Fruit fly (Drosophila melanogaster) whole organism, embryonic: ENCODE measurements around the gene Obp99a.
A peak's percentile ranks its signal among the peaks of the same experiment; 100 is the strongest.

ENCODE experiments used
- Blimp-1 ChIP-seq: fragments of 200-800 bp; sonication (Bioruptor generic); optimal IDR thresholded peaks from 3 replicates; lab custom pipeline; 2018; ENCODE audit warnings: missing biosample characterization, missing genetic modification characterization, mild to moderate bottlenecking, moderate library complexity, missing genetic modification reagents
- CG1024 ChIP-seq: fragments of 200-800 bp; sonication (Bioruptor generic); IDR thresholded peaks from 2 replicates; pipeline ENCODE4 v1.3.6; 2022; ENCODE audit warnings: missing biosample characterization, missing genetic modification characterization
- CG12155 ChIP-seq: fragments of 200-800 bp; sonication (Bioruptor generic); optimal IDR thresholded peaks from 3 replicates; lab custom pipeline; 2016; ENCODE audit warnings: missing biosample characterization, missing genetic modification characterization
- CG12219 ChIP-seq: fragments of 200-800 bp; sonication (Bioruptor generic); optimal IDR thresholded peaks from 3 replicates; lab custom pipeline; 2018; ENCODE audit warnings: missing biosample characterization, mild to moderate bottlenecking, missing genetic modification characterization
- CG12391 ChIP-seq: fragments of 200-800 bp; sonication (Bioruptor generic); optimal IDR thresholded peaks from 3 replicates; lab custom pipeline; 2018; ENCODE audit warnings: missing biosample characterization, mild to moderate bottlenecking, missing genetic modification characterization, moderate library complexity
- CG13287 ChIP-seq: fragments of 200-800 bp; sonication (Bioruptor generic); IDR thresholded peaks from 2 replicates; pipeline ENCODE4 v1.3.6; 2022; ENCODE audit warnings: missing biosample characterization, missing genetic modification characterization; ENCODE audit not compliant: partially characterized antibody
- CG14965 ChIP-seq: fragments of 200-800 bp; sonication (Bioruptor generic); optimal IDR thresholded peaks from 2 replicates; lab custom pipeline; 2016; ENCODE audit warnings: missing biosample characterization, missing genetic modification characterization, borderline replicate concordance
- CG17612 ChIP-seq: fragments of 200-800 bp; sonication (Bioruptor generic); IDR thresholded peaks from 2 replicates; pipeline ENCODE4 v1.3.6; 2022; ENCODE audit warnings: missing biosample characterization, missing genetic modification characterization
- CG1792 ChIP-seq: fragments of 200-800 bp; sonication (Bioruptor generic); optimal IDR thresholded peaks from 2 replicates; lab custom pipeline; 2016; ENCODE audit warnings: missing biosample characterization, missing genetic modification characterization
- CG18476 ChIP-seq: fragments of 200-800 bp; sonication (Bioruptor generic); optimal IDR thresholded peaks from 2 replicates; lab custom pipeline; 2016; ENCODE audit warnings: missing biosample characterization, mild to moderate bottlenecking, missing genetic modification characterization
- CG2202 ChIP-seq: fragments of 200-800 bp; sonication (Bioruptor generic); optimal IDR thresholded peaks from 2 replicates; lab custom pipeline; 2018; ENCODE audit warnings: missing biosample characterization, mild to moderate bottlenecking, missing genetic modification characterization
- CG2678 ChIP-seq: fragments of 200-800 bp; sonication (Bioruptor generic); optimal IDR thresholded peaks from 3 replicates; lab custom pipeline; 2019; ENCODE audit warnings: missing biosample characterization, mild to moderate bottlenecking, missing genetic modification characterization, moderate library complexity
- CG7839 ChIP-seq: fragments of 200-800 bp; sonication (Bioruptor generic); optimal IDR thresholded peaks from 3 replicates; lab custom pipeline; 2018; ENCODE audit warnings: missing biosample characterization, mild to moderate bottlenecking, missing genetic modification characterization, moderate library complexity
- CG8290 ChIP-seq, 3 experiments: fragments of 200-800 bp; sonication (Bioruptor generic); optimal IDR thresholded peaks; 2 replicates each; lab custom pipeline; 2016 to 2019; ENCODE audit warnings: missing biosample characterization in 3 of 3, missing genetic modification characterization in 3 of 3, mild to moderate bottlenecking in 2 of 3, moderate library complexity in 1 of 3
- CG9797 ChIP-seq: fragments of 200-800 bp; sonication (Bioruptor generic); optimal IDR thresholded peaks from 3 replicates; lab custom pipeline; 2018; ENCODE audit warnings: missing biosample characterization, mild to moderate bottlenecking, missing genetic modification characterization
- CG9817 ChIP-seq: fragments of 200-800 bp; sonication (Bioruptor generic); optimal IDR thresholded peaks from 2 replicates; lab custom pipeline; 2018; ENCODE audit warnings: missing biosample characterization, mild to moderate bottlenecking, missing genetic modification characterization, moderate library complexity
- Dad ChIP-seq: fragments of 200-800 bp; sonication (Bioruptor generic); optimal IDR thresholded peaks from 3 replicates; lab custom pipeline; 2016; ENCODE audit warnings: missing biosample characterization, missing genetic modification characterization
- Dek ChIP-seq: fragments of 200-800 bp; sonication (Bioruptor generic); optimal IDR thresholded peaks from 3 replicates; lab custom pipeline; 2019; ENCODE audit warnings: missing biosample characterization, mild to moderate bottlenecking, missing genetic modification characterization, moderate library complexity
- Dip2 ChIP-seq: fragments of 200-800 bp; sonication (Bioruptor generic); IDR thresholded peaks from 2 replicates; pipeline ENCODE4 v1.3.6; 2022; ENCODE audit warnings: missing biosample characterization, missing genetic modification characterization
- Dip3 ChIP-seq: fragments of 200-800 bp; sonication (Bioruptor generic); optimal IDR thresholded peaks from 3 replicates; lab custom pipeline; 2016; ENCODE audit warnings: missing biosample characterization, missing genetic modification characterization
- ERR ChIP-seq: fragments of 200-800 bp; sonication (Bioruptor generic); optimal IDR thresholded peaks from 2 replicates; lab custom pipeline; 2016; ENCODE audit warnings: missing biosample characterization, missing genetic modification characterization
- Ets65A ChIP-seq: fragments of 200-800 bp; sonication (Bioruptor generic); peaks from one replicate; lab custom pipeline; 2016; ENCODE audit warnings: missing biosample characterization, missing genetic modification characterization
- Fer1 ChIP-seq: fragments of 200-800 bp; sonication (Bioruptor generic); optimal IDR thresholded peaks from 2 replicates; lab custom pipeline; 2017; ENCODE audit warnings: missing biosample characterization, mild to moderate bottlenecking, missing genetic modification characterization
- Hr51 ChIP-seq, 2 experiments: fragments of 200-800 bp; sonication (Bioruptor generic); optimal IDR thresholded peaks; 2 replicates in 1 of 2; 3 replicates in 1 of 2; lab custom pipeline; 2016 to 2018; ENCODE audit warnings: missing biosample characterization in 2 of 2, missing genetic modification characterization in 2 of 2, mild to moderate bottlenecking in 1 of 2, moderate library complexity in 1 of 2
- Jarid2 ChIP-seq: fragments of 200-800 bp; sonication (Bioruptor generic); optimal IDR thresholded peaks from 3 replicates; lab custom pipeline; 2017; ENCODE audit warnings: mild to moderate bottlenecking, missing biosample characterization, missing genetic modification reagents, missing genetic modification characterization
- Kr ChIP-seq: fragments of 200-800 bp; sonication (Bioruptor generic); optimal IDR thresholded peaks from 2 replicates; lab custom pipeline; 2017; ENCODE audit warnings: missing biosample characterization, mild to moderate bottlenecking, missing genetic modification characterization
- Lim3 ChIP-seq: fragments of 200-800 bp; sonication (Bioruptor generic); IDR thresholded peaks from 2 replicates; pipeline ENCODE4 v1.3.6; 2022; ENCODE audit warnings: missing biosample characterization, missing genetic modification characterization
- Nf-YA ChIP-seq: fragments of 200-800 bp; sonication (Bioruptor generic); IDR thresholded peaks from 2 replicates; pipeline ENCODE4 v1.3.6; 2022; ENCODE audit warnings: missing biosample characterization, missing genetic modification characterization
- Sry-δ ChIP-seq: fragments of 200-800 bp; sonication (Bioruptor generic); optimal IDR thresholded peaks from 2 replicates; lab custom pipeline; 2016; ENCODE audit warnings: missing biosample characterization, missing genetic modification characterization
- Ssrp ChIP-seq: fragments of 200-800 bp; sonication (Bioruptor generic); optimal IDR thresholded peaks from 2 replicates; lab custom pipeline; 2018; ENCODE audit warnings: missing biosample characterization, mild to moderate bottlenecking, missing genetic modification characterization, moderate library complexity
- Taf1 ChIP-seq: fragments of 200-800 bp; sonication (Bioruptor generic); IDR thresholded peaks from 2 replicates; pipeline ENCODE4 v1.3.6; 2022; ENCODE audit warnings: missing biosample characterization, missing genetic modification characterization
- Tbp ChIP-seq: fragments of >200 bp; optimal IDR thresholded peaks from 2 replicates; lab custom pipeline; 2018; ENCODE audit warnings: missing biosample characterization, missing genetic modification characterization
- Xrp1 ChIP-seq: fragments of 200-800 bp; sonication (Bioruptor generic); IDR thresholded peaks from 2 replicates; pipeline ENCODE4 v1.3.6; 2022; ENCODE audit warnings: missing biosample characterization, missing genetic modification characterization
- ac ChIP-seq: fragments of 200-800 bp; sonication (Bioruptor generic); optimal IDR thresholded peaks from 3 replicates; lab custom pipeline; 2017; ENCODE audit warnings: missing biosample characterization, mild to moderate bottlenecking, missing genetic modification characterization
- aop ChIP-seq: fragments of 200-800 bp; sonication (Bioruptor generic); IDR thresholded peaks from 2 replicates; pipeline ENCODE4 v1.3.6; 2022; ENCODE audit warnings: missing biosample characterization, missing genetic modification characterization
- corto ChIP-seq: fragments of 200-800 bp; sonication (Bioruptor generic); optimal IDR thresholded peaks from 2 replicates; lab custom pipeline; 2016; ENCODE audit warnings: missing biosample characterization, mild to moderate bottlenecking, missing genetic modification characterization, moderate library complexity
- crol ChIP-seq: fragments of 200-800 bp; sonication (Bioruptor generic); IDR thresholded peaks from 2 replicates; pipeline ENCODE4 v1.3.6; 2022; ENCODE audit warnings: missing biosample characterization, missing genetic modification characterization
- cwo ChIP-seq: fragments of 200-800 bp; sonication (Bioruptor generic); optimal IDR thresholded peaks from 3 replicates; lab custom pipeline; 2017; ENCODE audit warnings: missing biosample characterization, missing genetic modification characterization, mild to moderate bottlenecking, moderate library complexity, missing genetic modification reagents
- dmrt99B ChIP-seq: fragments of 200-800 bp; sonication (Bioruptor generic); optimal IDR thresholded peaks from 2 replicates; lab custom pipeline; 2018; ENCODE audit warnings: missing biosample characterization, mild to moderate bottlenecking, missing genetic modification characterization, moderate library complexity
- gce ChIP-seq: fragments of 200-800 bp; sonication (Bioruptor generic); IDR thresholded peaks from 3 replicates; pipeline ENCODE4 v1.3.6; 2022; ENCODE audit warnings: missing biosample characterization, missing genetic modification characterization
- gfzf ChIP-seq: fragments of 200-800 bp; sonication (Bioruptor generic); optimal IDR thresholded peaks from 2 replicates; lab custom pipeline; 2016; ENCODE audit warnings: missing biosample characterization, mild to moderate bottlenecking, missing genetic modification characterization, moderate library complexity
- knrl ChIP-seq: fragments of 200-800 bp; sonication (Bioruptor generic); IDR thresholded peaks from 3 replicates; pipeline ENCODE4 v1.3.6; 2022; ENCODE audit warnings: missing biosample characterization, missing genetic modification characterization; ENCODE audit not compliant: partially characterized antibody
- nau ChIP-seq: fragments of 200-800 bp; sonication (Bioruptor generic); optimal IDR thresholded peaks from 3 replicates; lab custom pipeline; 2017; ENCODE audit warnings: missing biosample characterization, mild to moderate bottlenecking, missing genetic modification characterization, missing genetic modification reagents
- nerfin-2 ChIP-seq: fragments of 200-800 bp; sonication (Bioruptor generic); IDR thresholded peaks from 2 replicates; pipeline ENCODE4 v1.3.6; 2022; ENCODE audit warnings: missing biosample characterization, missing genetic modification characterization; ENCODE audit not compliant: partially characterized antibody
- prd ChIP-seq, 3 experiments: fragments of >200 bp in 2 of 3; fragments of 200-800 bp in 1 of 3; sonication (Bioruptor generic) in 1 of 3; optimal IDR thresholded peaks in 2 of 3; IDR thresholded peaks in 1 of 3; 2 replicates in 2 of 3; 3 replicates in 1 of 3; pipeline versions ENCODE4 v1.3.6 to Lab custom; 2017 to 2022; ENCODE audit warnings: missing biosample characterization in 1 of 3, missing genetic modification characterization in 1 of 3
- rib ChIP-seq: fragments of 200-800 bp; sonication (Bioruptor generic); IDR thresholded peaks from 2 replicates; pipeline ENCODE4 v1.3.6; 2022; ENCODE audit warnings: missing biosample characterization, missing genetic modification characterization
- ro ChIP-seq: fragments of 200-800 bp; sonication (Bioruptor generic); IDR thresholded peaks from 2 replicates; pipeline ENCODE4 v1.3.6; 2022; ENCODE audit warnings: missing biosample characterization, missing genetic modification characterization
- slbo ChIP-seq: fragments of 200-800 bp; sonication (Bioruptor generic); IDR thresholded peaks from 2 replicates; pipeline ENCODE4 v1.3.6; 2022; ENCODE audit warnings: missing biosample characterization, missing genetic modification characterization
- so ChIP-seq: fragments of 200-800 bp; sonication (Bioruptor generic); IDR thresholded peaks from 3 replicates; pipeline ENCODE4 v1.3.6; 2022; ENCODE audit warnings: missing biosample characterization, missing genetic modification characterization
- vvl ChIP-seq: fragments of 200-800 bp; sonication (Bioruptor generic); IDR thresholded peaks from 2 replicates; pipeline ENCODE4 v1.3.6; 2022; ENCODE audit warnings: missing biosample characterization, missing genetic modification characterization

The Obp99a gene

dm6 chr3R:29717519-29717918, 46.1 kb downstream of the Obp99a start (continued):
- TF ChIP-seq CG8290 (GFP tag; optimal IDR thresholded peaks at IDR 0.05; lab: Kevin White, UChicago) = no peak
- no peak for TF ChIP-seq CG8290 (tag; optimal IDR thresholded peaks at IDR 0.05; lab: Kevin White, UChicago)
- TF ChIP-seq ERR (GFP tag; lab: Kevin White, UChicago) = no peak
- no peak for TF ChIP-seq CG1792 (GFP tag; lab: Kevin White, UChicago)
- 0 out of 2 replicates have a peak, but pooled peaks have one; percentile 19 for TF ChIP-seq Nf-YA
- TF ChIP-seq so (GFP tag; lab: Robert Waterston, UW) = peak; percentile 24; the same call in 1 of the 3 replicates
- TF ChIP-seq Taf1 (GFP tag; lab: Robert Waterston, UW) = no peak
- no peak for TF ChIP-seq Sry-δ
- TF ChIP-seq Dad (GFP tag; lab: Kevin White, UChicago) = no peak
- TF ChIP-seq Fer1 (GFP tag; lab: Kevin White, UChicago) = no peak
- peak; percentile 48 for TF ChIP-seq Ssrp (tag; lab: Kevin White, UChicago)
- TF ChIP-seq nerfin-2 (GFP tag; lab: Robert Waterston, UW) = no peak
- no peak for TF ChIP-seq ac (GFP tag; lab: Kevin White, UChicago)
- no peak for TF ChIP-seq Dip2 (GFP tag; lab: Robert Waterston, UW)
- no peak for TF ChIP-seq Kr (GFP tag; lab: Kevin White, UChicago)
- TF ChIP-seq Blimp-1 (GFP tag; lab: Kevin White, UChicago) = peak; percentile 43
- peak; percentile 41; the same call in 1 of the 2 replicates for TF ChIP-seq CG1024
- no peak for TF ChIP-seq gfzf
- TF ChIP-seq dmrt99B (tag; lab: Kevin White, UChicago) = peak; percentile 74
- peak; percentile 39 for TF ChIP-seq CG12391 (tag; lab: Kevin White, UChicago)
- no peak for TF ChIP-seq aop
- TF ChIP-seq CG2202 (tag; lab: Kevin White, UChicago) = no peak
- no peak for TF ChIP-seq nau (GFP tag; lab: Kevin White, UChicago)
- TF ChIP-seq vvl (GFP tag; lab: Robert Waterston, UW) = peak; percentile 51
- TF ChIP-seq CG9817 (tag; lab: Kevin White, UChicago) = peak; percentile 4
- no peak for TF ChIP-seq CG9797
- TF ChIP-seq CG2678 (tag; lab: Kevin White, UChicago) = peak; percentile 13
- no peak for TF ChIP-seq knrl (GFP tag; lab: Robert Waterston, UW)
- TF ChIP-seq corto (GFP tag; lab: Kevin White, UChicago) = no peak
- TF ChIP-seq Dip3 = no peak
- TF ChIP-seq CG14965 (GFP tag; lab: Kevin White, UChicago) = no peak
- TF ChIP-seq Dek (tag; lab: Kevin White, UChicago) = no peak
- no peak for TF ChIP-seq CG12155 (GFP tag; lab: Kevin White, UChicago)
- peak; percentile 14 for TF ChIP-seq Ets65A
- TF ChIP-seq prd (optimal IDR thresholded peaks at IDR 0.05; lab: Kevin White, UChicago) = no peak
- TF ChIP-seq prd (GFP tag; IDR thresholded peaks at IDR 0.05; lab: Robert Waterston, UW) = peak; percentile 31; the same call in 1 of the 3 replicates
- peak in 1 of 2 experiments; percentile 36 for TF ChIP-seq Hr51 (GFP tag; optimal IDR thresholded peaks at IDR 0.05; lab: Kevin White, UChicago)
- no peak for TF ChIP-seq Tbp (GFP tag; lab: Kevin White, UChicago)
- peak; percentile 54 for TF ChIP-seq CG7839
- 0 out of 3 replicates have a peak, but pooled peaks have one; percentile 25 for TF ChIP-seq gce (GFP tag; lab: Robert Waterston, UW)
- no peak for TF ChIP-seq CG17612 (GFP tag; lab: Robert Waterston, UW)
- TF ChIP-seq Xrp1 (GFP tag; lab: Robert Waterston, UW) = peak; percentile 30; the same call in 1 of the 2 replicates
- no peak for TF ChIP-seq ro (GFP tag; lab: Robert Waterston, UW)
- TF ChIP-seq Jarid2 (GFP tag; lab: Kevin White, UChicago) = no peak
- TF ChIP-seq crol (GFP tag; lab: Robert Waterston, UW) = no peak
- peak; percentile 24 for TF ChIP-seq cwo
- no peak for TF ChIP-seq CG12219 (GFP tag; lab: Kevin White, UChicago)
- no peak for TF ChIP-seq CG18476 (GFP tag; lab: Kevin White, UChicago)
- no peak for TF ChIP-seq rib (GFP tag; lab: Robert Waterston, UW)
- peak; percentile 65 for TF ChIP-seq slbo
- no peak for TF ChIP-seq CG13287
- no peak for TF ChIP-seq Lim3 (GFP tag; lab: Robert Waterston, UW)
